Worm (Caenorhabditis elegans): ENCODE data around the gene C11D2.3.

C11D2.3 gene

DNA sequence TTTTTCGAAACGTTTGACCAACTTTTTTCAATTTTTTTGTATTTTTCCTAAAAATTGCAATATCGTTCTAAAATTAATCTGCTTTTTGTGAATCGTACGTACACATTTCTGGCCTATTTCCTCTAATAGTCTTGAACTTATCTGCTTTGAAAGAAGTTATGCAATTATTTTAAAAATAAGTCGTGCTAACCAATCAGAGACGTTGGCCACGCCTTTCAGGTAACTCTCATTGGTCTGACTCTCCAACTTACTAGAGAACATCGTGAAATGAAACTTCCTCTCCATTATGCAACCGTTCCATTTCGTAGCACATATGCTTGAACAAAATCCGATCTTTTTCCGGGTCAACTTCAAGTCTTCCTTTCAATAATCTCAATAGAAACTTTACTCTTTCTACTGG, 8.0 kb downstream of the C11D2.3 start:
- TF ChIP-seq ceh-32 (tag; optimal IDR thresholded peaks at IDR 0.05; ENCODE audit: poor library complexity), result no peak
- no peak for TF ChIP-seq mdt-29 (GFP tag; IDR thresholded peaks at IDR 0.05)
- no peak for TF ChIP-seq Y5F2A.4 (GFP tag; optimal IDR thresholded peaks at IDR 0.05)
- no peak for TF ChIP-seq dmd-6 (GFP tag; IDR thresholded peaks at IDR 0.05)
- TF ChIP-seq mdl-1 (tag; optimal IDR thresholded peaks at IDR 0.05), result no peak
- TF ChIP-seq nhr-25 (tag; optimal IDR thresholded peaks at IDR 0.05; ENCODE audit: borderline replicate concordance, insufficient read depth), result no peak
- no peak for TF ChIP-seq mes-2 (tag; optimal IDR thresholded peaks at IDR 0.05; ENCODE audit: poor library complexity, severe bottlenecking)
- no peak for TF ChIP-seq tag-97 (GFP tag; IDR thresholded peaks at IDR 0.05)
- TF ChIP-seq F10B5.3 (tag; optimal IDR thresholded peaks at IDR 0.05), result no peak
- TF ChIP-seq ZK337.2 (GFP tag; IDR thresholded peaks at IDR 0.05), result no peak
- no peak for TF ChIP-seq dmd-8 (GFP tag; IDR thresholded peaks at IDR 0.05)
- TF ChIP-seq zfp-3 (GFP tag; conservative IDR thresholded peaks at IDR 0.05), result no peak
- no peak for TF ChIP-seq nhr-77 (tag; optimal IDR thresholded peaks at IDR 0.05)
- no peak for TF ChIP-seq snpc-4 (tag; optimal IDR thresholded peaks at IDR 0.05)
- no peak for TF ChIP-seq fos-1 (tag; optimal IDR thresholded peaks at IDR 0.05)
- no peak for TF ChIP-seq nhr-111 (GFP tag; optimal IDR thresholded peaks at IDR 0.05)
- no peak for TF ChIP-seq mxl-2 (GFP tag; conservative IDR thresholded peaks at IDR 0.05)

DNA sequence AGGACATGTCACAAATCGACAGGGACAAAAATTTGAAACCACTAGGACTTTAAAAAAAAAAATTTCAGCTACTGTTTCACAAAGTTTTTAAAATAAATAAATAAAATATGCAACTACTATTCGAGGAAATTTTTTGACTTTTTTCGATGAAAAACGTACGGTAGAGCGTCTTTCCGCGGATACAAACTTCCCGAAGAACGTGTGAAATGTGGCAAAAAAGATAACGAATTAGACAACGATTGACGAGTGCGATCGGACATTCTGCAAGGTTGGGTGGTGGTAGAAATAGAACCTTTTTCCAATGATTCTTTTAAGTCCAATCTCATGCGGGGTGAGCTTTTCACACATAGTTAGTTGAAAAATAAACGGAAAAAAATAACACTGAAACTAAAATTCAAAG, 14.2 kb downstream of the C11D2.3 start:
- TF ChIP-seq set-16 (GFP tag; IDR thresholded peaks at IDR 0.05) (no peak), unc-62 (GFP tag; optimal IDR thresholded peaks at IDR 0.05 in 1 of 2) (peak in 1 of 2 experiments; percentile 93), unc-62 (tag; optimal IDR thresholded peaks at IDR 0.05) (no peak), skn-1 (tag; optimal IDR thresholded peaks at IDR 0.05) (no peak), zfp-3 (GFP tag; conservative IDR thresholded peaks at IDR 0.05) (no peak), hif-1 (tag; optimal IDR thresholded peaks at IDR 0.05) (no peak)

DNA sequence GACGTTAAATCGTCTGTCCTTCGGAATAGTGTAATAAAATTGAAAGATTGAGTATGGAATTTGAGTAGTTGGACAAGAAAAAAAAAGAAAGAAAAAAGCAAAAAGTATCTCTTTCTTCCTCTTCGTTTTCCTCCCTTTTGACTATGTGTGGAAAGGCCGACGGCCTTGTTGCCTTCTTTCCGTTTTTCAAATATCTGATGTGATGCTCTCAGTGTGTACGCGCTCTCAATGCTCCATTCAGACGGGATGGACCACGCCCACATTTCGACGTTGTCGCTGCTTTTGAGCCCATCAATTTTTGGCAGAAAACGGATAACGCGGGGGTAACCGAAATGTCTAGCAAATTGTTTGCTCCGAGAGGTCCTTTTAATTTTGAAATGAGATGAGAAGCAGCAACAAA, 21.3 kb downstream of the C11D2.3 start:
- no peak for TF ChIP-seq nhr-41 (GFP tag; IDR thresholded peaks at IDR 0.05)
- no peak for TF ChIP-seq skn-1 (tag; optimal IDR thresholded peaks at IDR 0.05)
- TF ChIP-seq tra-1 (GFP tag; IDR thresholded peaks at IDR 0.05), result no peak
- TF ChIP-seq duxl-1 (tag; optimal IDR thresholded peaks at IDR 0.05; ENCODE audit: poor library complexity), result no peak
- TF ChIP-seq F26F4.8 (GFP tag; conservative IDR thresholded peaks at IDR 0.05), result no peak
- no peak for TF ChIP-seq unc-62 (GFP tag; optimal IDR thresholded peaks at IDR 0.05 in 1 of 2)
- TF ChIP-seq unc-62 (tag; optimal IDR thresholded peaks at IDR 0.05), result no peak
- TF ChIP-seq fkh-10 (GFP tag; optimal IDR thresholded peaks at IDR 0.05), result peak; percentile 32

DNA sequence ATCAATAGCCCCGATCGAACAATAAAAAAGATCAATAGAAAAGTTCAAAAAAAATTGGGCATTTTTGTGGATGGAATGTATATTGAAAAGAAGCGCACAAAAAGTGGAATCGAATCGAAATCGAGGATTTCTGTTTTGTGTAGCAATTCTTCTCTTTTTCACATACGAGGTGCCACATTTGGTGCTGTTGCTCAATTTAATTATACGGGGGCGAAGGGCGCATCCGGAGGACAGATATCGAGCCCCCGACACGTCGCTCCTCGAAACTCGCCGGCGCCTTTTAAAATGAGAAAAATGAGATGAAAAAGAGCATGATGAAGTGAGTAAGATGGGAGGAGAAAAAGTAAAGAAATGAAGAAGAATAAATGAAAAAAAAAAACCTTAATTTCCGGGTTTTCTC, 25.8 kb downstream of the C11D2.3 start:
- TF ChIP-seq snpc-4 (tag; optimal IDR thresholded peaks at IDR 0.05) (no peak), ceh-28 (tag; optimal IDR thresholded peaks at IDR 0.05) (no peak), arid-1 (GFP tag; conservative IDR thresholded peaks at IDR 0.05) (no peak), F49E8.2 (tag; optimal IDR thresholded peaks at IDR 0.05; ENCODE audit: borderline replicate concordance) (no peak), aha-1 (tag) (no peak), ctbp-1 (GFP tag; IDR thresholded peaks at IDR 0.05) (0 out of 2 replicates have a peak, but pooled peaks have one; percentile 13), Y5F2A.4 (GFP tag; optimal IDR thresholded peaks at IDR 0.05) (no peak), spr-3 (GFP tag; optimal IDR thresholded peaks at IDR 0.05) (no peak)

DNA sequence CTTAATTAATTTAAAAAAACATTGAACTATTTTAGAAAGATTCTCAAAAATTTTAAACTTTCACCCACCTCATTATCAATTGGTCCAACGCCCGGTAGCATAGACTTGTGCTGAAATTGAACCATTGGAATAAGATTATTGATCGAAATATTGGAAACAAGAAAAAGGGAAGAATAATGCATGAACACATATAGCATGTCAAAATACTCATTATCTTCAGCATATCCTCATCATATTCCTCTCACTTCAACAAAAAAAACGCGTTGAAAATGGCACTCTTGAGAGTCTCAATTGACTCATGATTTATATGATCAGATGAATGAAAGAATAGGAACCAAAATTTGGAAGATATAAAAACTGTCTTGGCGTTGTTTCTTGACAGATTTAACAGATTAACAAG, 32.1 kb downstream of the C11D2.3 start, which contains the start of gene unc-77:
TSS of gene unc-77 (minus strand) at position 101 of the 400 bp plus-strand sequence.
- TF ChIP-seq nhr-6 (tag; optimal IDR thresholded peaks at IDR 0.05) (no peak), ceh-28 (tag; optimal IDR thresholded peaks at IDR 0.05) (no peak), mdl-1 (tag; optimal IDR thresholded peaks at IDR 0.05) (no peak), zip-2 (tag; optimal IDR thresholded peaks at IDR 0.05) (no peak), ceh-32 (tag; optimal IDR thresholded peaks at IDR 0.05; ENCODE audit: poor library complexity) (no peak), nhr-76 (tag; optimal IDR thresholded peaks at IDR 0.05) (no peak), ama-1 (optimal IDR thresholded peaks at IDR 0.05) (no peak), egl-43 (GFP tag; IDR thresholded peaks at IDR 0.05) (no peak), ctbp-1 (GFP tag; IDR thresholded peaks at IDR 0.05) (no peak), zip-11 (GFP tag; IDR thresholded peaks at IDR 0.05) (no peak), madf-5 (GFP tag; IDR thresholded peaks at IDR 0.05) (no peak), pqm-1 (tag; optimal IDR thresholded peaks at IDR 0.05) (no peak), F49E8.2 (tag; optimal IDR thresholded peaks at IDR 0.05; ENCODE audit: borderline replicate concordance) (no peak), set-16 (GFP tag; IDR thresholded peaks at IDR 0.05) (no peak), ceh-62 (tag; optimal IDR thresholded peaks at IDR 0.05) (no peak), nhr-102 (tag; optimal IDR thresholded peaks at IDR 0.05) (no peak)

Data from whole organism, L4 larva.